Worm (Caenorhabditis elegans) whole organism, midembryonic: ENCODE data around the gene clec-227.

Experiments
- cog-1 ChIP-seq: sonication (generic microtip); optimal IDR thresholded peaks from 2 replicates; lab custom pipeline; 2016; ENCODE audit warnings: missing genetic modification characterization, missing compliant biosample characterization
- flt-1 ChIP-seq: fragments of 200-800 bp; sonication (Bioruptor generic); IDR thresholded peaks from 2 replicates; pipeline ENCODE4 v1.3.6; 2022; ENCODE audit warnings: missing genetic modification characterization, missing compliant biosample characterization
- med-1 ChIP-seq: sonication (generic microtip); optimal IDR thresholded peaks from 2 replicates; lab custom pipeline; 2017; ENCODE audit warnings: missing genetic modification characterization, mild to moderate bottlenecking, missing compliant biosample characterization, antibody characterized with exemption, missing genetic modification reagents; ENCODE audit not compliant: insufficient read depth
- ref-1 ChIP-seq: fragments of 200-800 bp; sonication (Bioruptor generic); conservative IDR thresholded peaks from 2 replicates; pipeline ENCODE4 v1.3.6; 2022; ENCODE audit warnings: missing genetic modification reagents, missing genetic modification characterization, missing compliant biosample characterization
- tab-1 ChIP-seq: fragments of 200-800 bp; sonication (Bioruptor generic); IDR thresholded peaks from 2 replicates; pipeline ENCODE4 v1.3.6; 2022; ENCODE audit warnings: missing genetic modification characterization, missing compliant biosample characterization
- ztf-23 ChIP-seq: fragments of 200-800 bp; sonication (Bioruptor generic); IDR thresholded peaks from 2 replicates; pipeline ENCODE4 v1.3.6; 2022; ENCODE audit warnings: missing genetic modification reagents, missing genetic modification characterization, missing compliant biosample characterization
- ztf-29 ChIP-seq: fragments of 200-800 bp; sonication (Bioruptor generic); IDR thresholded peaks from 2 replicates; pipeline ENCODE4 v1.3.6; 2022; ENCODE audit warnings: missing genetic modification reagents, missing genetic modification characterization, missing compliant biosample characterization

ce11 chrV:14462653-14463052 lies 9.7 kb upstream of the clec-227 start:
- TF ChIP-seq ref-1 (GFP tag; lab: Robert Waterston, UW): no peak
- no peak for TF ChIP-seq ztf-29
- no peak for TF ChIP-seq tab-1 (GFP tag; lab: Robert Waterston, UW)
- TF ChIP-seq cog-1: no peak
- no peak for TF ChIP-seq ztf-23 (GFP tag; lab: Robert Waterston, UW)
- no peak for TF ChIP-seq med-1 (GFP tag; lab: Kevin White, UChicago)
- no peak for TF ChIP-seq flt-1 (GFP tag; lab: Robert Waterston, UW)
